Worm (Caenorhabditis elegans) whole organism, L3 larva: ENCODE data around the gene K08B5.2.

ENCODE experiments used
- R02D3.7 ChIP-seq: fragments of 150-350 bp; optimal IDR thresholded peaks from 2 replicates; lab custom pipeline; 2014; ENCODE audit warnings: missing biosample characterization, missing genetic modification characterization
- ZK546.5 ChIP-seq: sonication (generic microtip); optimal IDR thresholded peaks from 2 replicates; lab custom pipeline; 2017; ENCODE audit warnings: missing biosample characterization, missing genetic modification characterization
- ceh-16 ChIP-seq: sonication (generic microtip); optimal IDR thresholded peaks from 2 replicates; lab custom pipeline; 2017; ENCODE audit warnings: missing biosample characterization, missing genetic modification characterization
- ceh-28 ChIP-seq: fragments of 150-350 bp; optimal IDR thresholded peaks from 2 replicates; lab custom pipeline; 2014; ENCODE audit warnings: missing biosample characterization, missing genetic modification reagents, missing genetic modification characterization
- ceh-82 ChIP-seq: fragments of 150-350 bp; optimal IDR thresholded peaks from 2 replicates; lab custom pipeline; 2014; ENCODE audit warnings: missing biosample characterization, missing genetic modification characterization
- ceh-9 ChIP-seq: sonication (generic microtip); optimal IDR thresholded peaks from 2 replicates; lab custom pipeline; 2018; ENCODE audit warnings: missing biosample characterization, missing genetic modification characterization
- daf-12 ChIP-seq: fragments of 150-350 bp; optimal IDR thresholded peaks from 2 replicates; lab custom pipeline; 2014; ENCODE audit warnings: missing biosample characterization, missing genetic modification reagents, missing genetic modification characterization
- egl-27 ChIP-seq: sonication (generic microtip); optimal IDR thresholded peaks from 4 replicates; lab custom pipeline; 2017; ENCODE audit warnings: missing biosample characterization, missing genetic modification reagents, missing genetic modification characterization
- elt-3 ChIP-seq, 3 experiments: fragments of 150-350 bp in 1 of 3; sonication (generic microtip) in 2 of 3; optimal IDR thresholded peaks; 2 replicates in 2 of 3; 4 replicates in 1 of 3; lab custom pipeline; 2014 to 2017; ENCODE audit warnings: missing biosample characterization in 3 of 3, missing genetic modification characterization in 3 of 3
- eor-1 ChIP-seq, 2 experiments: fragments of 150-350 bp; optimal IDR thresholded peaks; 2 replicates each; lab custom pipeline; 2014 to 2018; ENCODE audit warnings: missing biosample characterization in 2 of 2, missing genetic modification characterization in 2 of 2
- fkh-2 ChIP-seq: fragments of 150-350 bp; optimal IDR thresholded peaks from 2 replicates; lab custom pipeline; 2014; ENCODE audit warnings: missing biosample characterization, missing genetic modification reagents, missing genetic modification characterization
- hmg-11 ChIP-seq: sonication (generic microtip); optimal IDR thresholded peaks from 2 replicates; lab custom pipeline; 2016; ENCODE audit warnings: missing genetic modification characterization, missing compliant biosample characterization
- lin-15B ChIP-seq: fragments of 150-350 bp; optimal IDR thresholded peaks from 2 replicates; lab custom pipeline; 2014; ENCODE audit warnings: missing biosample characterization, missing genetic modification characterization
- lin-39 ChIP-seq: fragments of 150-350 bp; optimal IDR thresholded peaks from 2 replicates; lab custom pipeline; 2018; ENCODE audit warnings: missing biosample characterization, missing genetic modification reagents, missing genetic modification characterization
- lsy-12 ChIP-seq: sonication (generic microtip); optimal IDR thresholded peaks from 2 replicates; lab custom pipeline; 2016; ENCODE audit warnings: mild to moderate bottlenecking, missing genetic modification characterization, missing compliant biosample characterization
- mdl-1 ChIP-seq: fragments of 150-350 bp; optimal IDR thresholded peaks from 2 replicates; lab custom pipeline; 2014; ENCODE audit warnings: missing biosample characterization, missing genetic modification characterization
- nhr-11 ChIP-seq: fragments of 150-350 bp; optimal IDR thresholded peaks from 2 replicates; lab custom pipeline; 2014; ENCODE audit warnings: missing biosample characterization, missing genetic modification characterization
- nhr-237 ChIP-seq: fragments of 150-350 bp; optimal IDR thresholded peaks from 2 replicates; lab custom pipeline; 2014; ENCODE audit warnings: missing biosample characterization, missing genetic modification characterization
- nhr-25 ChIP-seq: sonication (generic microtip); optimal IDR thresholded peaks from 2 replicates; lab custom pipeline; 2017; ENCODE audit warnings: missing biosample characterization, missing genetic modification characterization
- nhr-28 ChIP-seq: fragments of 150-350 bp; optimal IDR thresholded peaks from 2 replicates; lab custom pipeline; 2014; ENCODE audit warnings: missing biosample characterization, missing genetic modification characterization
- nhr-43 ChIP-seq: sonication (generic microtip); optimal IDR thresholded peaks from 2 replicates; lab custom pipeline; 2016; ENCODE audit warnings: mild to moderate bottlenecking, missing genetic modification characterization, missing compliant biosample characterization; ENCODE audit not compliant: poor library complexity, severe bottlenecking
- nhr-67 ChIP-seq: fragments of 150-350 bp; optimal IDR thresholded peaks from 2 replicates; lab custom pipeline; 2014; ENCODE audit warnings: missing biosample characterization, missing genetic modification characterization
- nhr-76 ChIP-seq: fragments of 150-350 bp; sonication (generic microtip); optimal IDR thresholded peaks from 5 replicates; lab custom pipeline; 2014; ENCODE audit warnings: missing biosample characterization, missing genetic modification characterization
- pha-4 ChIP-seq: fragments of 150-350 bp; optimal IDR thresholded peaks from 2 replicates; lab custom pipeline; 2014; ENCODE audit warnings: missing biosample characterization, missing genetic modification reagents, missing genetic modification characterization
- pqm-1 ChIP-seq: fragments of 150-350 bp; optimal IDR thresholded peaks from 2 replicates; lab custom pipeline; 2017; ENCODE audit warnings: missing biosample characterization, missing genetic modification characterization, inconsistent platforms
- sea-2 ChIP-seq: fragments of 150-350 bp; sonication (generic microtip); optimal IDR thresholded peaks from 4 replicates; lab custom pipeline; 2014; ENCODE audit warnings: missing biosample characterization, missing genetic modification reagents, missing genetic modification characterization
- skn-1 ChIP-seq: fragments of 150-350 bp; optimal IDR thresholded peaks from 2 replicates; lab custom pipeline; 2014; ENCODE audit warnings: missing biosample characterization, missing genetic modification characterization
- snpc-4 ChIP-seq: fragments of 150-350 bp; optimal IDR thresholded peaks from 2 replicates; lab custom pipeline; 2014; ENCODE audit warnings: missing biosample characterization, missing genetic modification characterization
- tbx-2 ChIP-seq: sonication (generic microtip); optimal IDR thresholded peaks from 2 replicates; lab custom pipeline; 2016; ENCODE audit warnings: mild to moderate bottlenecking, missing genetic modification characterization, missing compliant biosample characterization
- zag-1 ChIP-seq: fragments of 150-350 bp; optimal IDR thresholded peaks from 2 replicates; lab custom pipeline; 2014; ENCODE audit warnings: missing biosample characterization, missing genetic modification characterization

The K08B5.2 gene

DNA sequence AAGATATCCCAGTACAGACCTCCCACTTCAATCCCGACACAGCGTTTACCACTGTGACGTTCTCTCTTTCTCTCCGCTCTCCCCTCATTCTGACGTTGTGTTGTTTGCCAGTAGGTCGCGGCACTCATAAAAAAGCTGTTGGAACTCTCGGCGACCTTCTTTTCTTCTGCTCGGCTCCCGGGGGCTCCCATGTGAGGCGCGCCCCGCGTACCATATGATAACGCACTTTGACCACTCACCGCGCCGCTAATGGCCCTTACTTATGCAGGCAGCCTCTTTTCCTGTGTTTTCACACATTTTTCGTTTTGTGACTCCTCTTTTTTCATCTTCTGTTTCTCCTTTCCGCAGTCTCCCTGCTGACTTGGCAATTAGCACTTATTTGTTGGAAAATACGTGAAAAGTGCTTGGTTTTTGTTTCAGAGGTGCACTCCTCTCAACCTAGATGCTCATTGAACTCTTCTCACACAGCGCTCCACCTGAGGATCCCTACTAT lies 25.7 kb upstream of the K08B5.2 start, which contains the start of gene ser-1:
ser-1 (plus strand) TSS at position 443 of the 493 bp plus-strand sequence.
- TF ChIP-seq pha-4 (tag; lab: Kevin White, UChicago) (peak; percentile 21), lin-39 (tag; lab: Kevin White, UChicago) (no peak)

ce11 chrX:16575262-16575661 lies 21.6 kb upstream of the K08B5.2 start:
- TF ChIP-seq lsy-12 = no peak
- no peak for TF ChIP-seq nhr-76 (tag; lab: Kevin White, UChicago)
- no peak for TF ChIP-seq lin-15B (tag; lab: Kevin White, UChicago)
- no peak for TF ChIP-seq egl-27 (tag; lab: Kevin White, UChicago)
- TF ChIP-seq nhr-237 = no peak
- no peak for TF ChIP-seq ZK546.5 (tag; lab: Kevin White, UChicago)
- no peak for TF ChIP-seq snpc-4 (tag; lab: Kevin White, UChicago)
- TF ChIP-seq ceh-28 = no peak
- no peak for TF ChIP-seq daf-12
- TF ChIP-seq ceh-16 (tag; lab: Kevin White, UChicago) = no peak
- TF ChIP-seq sea-2 (GFP tag; lab: Kevin White, UChicago) = no peak
- TF ChIP-seq nhr-25 (tag; lab: Kevin White, UChicago) = no peak
- no peak for TF ChIP-seq ceh-9 (tag; lab: Kevin White, UChicago)
- no peak for TF ChIP-seq tbx-2 (tag; lab: Kevin White, UChicago)
- TF ChIP-seq pha-4 (tag; lab: Kevin White, UChicago) = no peak
- no peak for TF ChIP-seq nhr-43 (tag; lab: Kevin White, UChicago)
- no peak for TF ChIP-seq ceh-82 (tag; lab: Kevin White, UChicago)
- TF ChIP-seq fkh-2 (tag; lab: Kevin White, UChicago) = no peak

ce11 chrX:16574303-16574702 lies 20.6 kb upstream of the K08B5.2 start:
- no peak for TF ChIP-seq nhr-76 (tag; lab: Kevin White, UChicago)
- no peak for TF ChIP-seq eor-1 (tag; optimal IDR thresholded peaks at IDR 0.05; lab: Kevin White, UChicago)
- no peak for TF ChIP-seq skn-1 (tag; lab: Kevin White, UChicago)
- no peak for TF ChIP-seq daf-12
- no peak for TF ChIP-seq pha-4 (tag; lab: Kevin White, UChicago)
- no peak for TF ChIP-seq lin-15B (tag; lab: Kevin White, UChicago)
- TF ChIP-seq lsy-12 = no peak
- TF ChIP-seq ceh-82 (tag; lab: Kevin White, UChicago) = no peak
- no peak for TF ChIP-seq R02D3.7 (tag; lab: Kevin White, UChicago)
- TF ChIP-seq nhr-11 = no peak
- TF ChIP-seq ceh-28 = no peak
- no peak for TF ChIP-seq hmg-11 (tag; lab: Kevin White, UChicago)

ce11 chrX:16571877-16572276 lies 18.2 kb upstream of the K08B5.2 start:
- TF ChIP-seq sea-2 (GFP tag; lab: Kevin White, UChicago) (no peak), eor-1 (tag; optimal IDR thresholded peaks at IDR 0.05; lab: Kevin White, UChicago) (no peak), hmg-11 (tag; lab: Kevin White, UChicago) (no peak), pha-4 (tag; lab: Kevin White, UChicago) (no peak), nhr-67 (tag; lab: Kevin White, UChicago) (no peak), elt-3 (tag; optimal IDR thresholded peaks at IDR 0.05; lab: Kevin White, UChicago) (no peak), mdl-1 (no peak), ceh-28 (no peak), pqm-1 (tag; lab: Kevin White, UChicago) (no peak)

ce11 chrX:16566358-16566757 lies 12.7 kb upstream of the K08B5.2 start:
- TF ChIP-seq snpc-4 (tag; lab: Kevin White, UChicago) (peak; percentile 93), zag-1 (tag; lab: Kevin White, UChicago) (no peak), nhr-28 (no peak)

DNA sequence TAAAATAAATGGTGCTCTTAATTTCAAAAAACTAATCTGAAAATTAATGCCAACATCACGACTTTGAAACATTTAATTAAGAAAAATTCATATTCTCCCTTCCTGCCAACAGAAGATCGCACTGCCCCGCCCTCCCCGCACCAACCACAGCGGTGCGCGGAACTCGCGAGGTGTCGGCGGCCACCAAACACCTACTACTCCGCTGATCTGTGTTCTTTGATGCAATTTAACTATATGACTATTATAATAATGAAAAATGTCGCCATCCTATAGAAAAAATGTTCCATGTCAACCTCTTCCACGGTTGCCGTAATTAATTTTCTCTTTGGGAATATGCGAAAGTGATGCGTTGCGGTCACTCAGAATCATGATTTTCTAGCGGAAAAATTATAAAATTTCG lies 12.1 kb upstream of the K08B5.2 start:
- TF ChIP-seq nhr-28 = no peak
- no peak for TF ChIP-seq lsy-12
- TF ChIP-seq snpc-4 (tag; lab: Kevin White, UChicago) = peak; percentile 53
- TF ChIP-seq ceh-9 (tag; lab: Kevin White, UChicago) = no peak
